Worm (Caenorhabditis elegans): Measurements from ENCODE around the gene nhr-32.

The nhr-32 gene

DNA sequence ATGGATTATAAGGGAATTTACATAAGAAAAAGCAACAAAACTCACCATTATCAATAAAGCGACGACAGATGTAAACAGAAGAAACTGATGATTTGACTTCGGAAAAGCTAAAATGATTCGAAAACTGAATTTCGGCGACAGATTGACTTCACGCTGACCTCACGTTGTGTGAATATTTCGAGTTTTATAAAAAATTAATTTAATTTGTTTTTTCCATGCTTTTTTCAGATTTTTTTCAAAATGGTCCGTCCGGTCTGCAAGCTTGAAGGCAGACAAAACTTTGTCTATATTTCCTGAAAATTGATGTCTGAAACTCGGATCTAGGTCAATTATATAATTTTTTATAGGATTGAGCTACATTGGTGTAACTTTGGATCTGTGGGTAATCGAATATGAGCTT is 9.5 kb upstream of the nhr-32 start, which contains the start of gene K08H2.5:
Gene K08H2.5, minus strand, starts transcription at position 101 of the 400 bp plus-strand sequence.
- TF ChIP-seq mml-1 (tag; optimal IDR thresholded peaks at IDR 0.05) (no peak), snpc-4 (tag; optimal IDR thresholded peaks at IDR 0.05) (no peak), nhr-11 (tag; optimal IDR thresholded peaks at IDR 0.05) (no peak), pqm-1 (tag; optimal IDR thresholded peaks at IDR 0.05) (no peak), lin-15B (tag; optimal IDR thresholded peaks at IDR 0.05) (no peak), ceh-82 (tag; optimal IDR thresholded peaks at IDR 0.05) (no peak), egl-27 (tag; optimal IDR thresholded peaks at IDR 0.05) (no peak)

DNA sequence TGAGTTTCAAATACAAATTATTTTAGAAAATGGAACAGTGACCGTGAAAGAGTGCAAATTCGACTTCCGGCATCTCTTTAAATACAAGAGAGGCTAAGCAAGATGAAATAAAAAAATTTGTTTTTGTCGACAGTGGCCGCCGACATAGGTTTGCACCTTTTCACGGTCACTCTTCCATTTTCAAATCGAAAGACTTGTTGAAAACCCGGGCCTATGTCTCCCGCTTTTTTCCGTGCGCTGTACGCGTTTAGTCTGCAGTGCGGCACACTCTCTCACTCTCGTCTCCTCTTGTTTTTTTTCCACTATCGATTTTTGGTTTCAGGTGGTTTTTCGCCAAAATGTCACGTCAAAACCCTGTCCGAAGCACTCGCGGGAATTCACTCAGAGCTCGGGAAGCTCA is 6.7 kb upstream of the nhr-32 start, which contains the start of gene hpl-1:
Gene hpl-1, plus strand, starts transcription at position 301 of the 400 bp plus-strand sequence.
- TF ChIP-seq ceh-28 (tag; optimal IDR thresholded peaks at IDR 0.05), result peak; percentile 38
- TF ChIP-seq ztf-11 (tag; optimal IDR thresholded peaks at IDR 0.05), result no peak

DNA sequence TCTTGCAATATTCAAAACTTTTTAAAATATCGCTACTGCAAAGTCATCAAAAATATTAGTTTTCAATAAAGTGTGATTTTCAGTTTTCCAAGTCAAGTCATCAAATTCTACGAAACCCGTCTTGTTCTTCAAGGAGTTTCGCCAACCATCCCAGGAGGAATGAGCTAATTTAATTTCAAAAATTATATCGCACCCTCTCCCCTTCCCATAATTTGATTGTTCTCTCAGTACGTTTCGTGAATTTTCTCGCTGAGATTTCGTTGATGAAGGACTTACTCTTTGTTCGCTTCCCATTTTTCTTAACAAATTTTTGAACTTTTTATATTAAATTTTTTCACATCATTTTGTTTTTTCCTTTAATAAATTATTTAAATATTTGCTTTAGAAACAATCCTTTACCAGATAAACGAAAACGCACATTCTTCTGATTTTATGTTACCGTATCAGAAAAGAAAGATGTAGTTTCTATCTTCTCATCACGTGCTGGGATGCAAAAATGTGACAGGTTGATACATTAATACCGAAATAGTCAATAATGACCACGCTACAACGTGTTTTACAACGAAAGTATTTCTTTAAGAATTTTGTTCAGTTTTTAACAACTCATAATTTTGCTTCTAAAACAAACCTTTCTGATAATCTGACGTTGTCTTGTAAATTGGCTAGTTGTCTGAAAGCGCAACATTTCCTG is 5.0 kb upstream of the nhr-32 start:
- TF ChIP-seq ceh-16 (tag; optimal IDR thresholded peaks at IDR 0.05), result no peak
- peak; percentile 2 for TF ChIP-seq pha-4 (tag; optimal IDR thresholded peaks at IDR 0.05)
- TF ChIP-seq nhr-12 (tag; optimal IDR thresholded peaks at IDR 0.05), result no peak
- no peak for TF ChIP-seq snpc-4 (tag; optimal IDR thresholded peaks at IDR 0.05)
- no peak for TF ChIP-seq ama-1 (optimal IDR thresholded peaks at IDR 0.05)
- peak; percentile 12 for TF ChIP-seq nhr-23 (tag; optimal IDR thresholded peaks at IDR 0.05)
- no peak for TF ChIP-seq ZK546.5 (tag; optimal IDR thresholded peaks at IDR 0.05)
- no peak for TF ChIP-seq ztf-11 (tag; optimal IDR thresholded peaks at IDR 0.05)
- no peak for TF ChIP-seq jun-1 (tag; optimal IDR thresholded peaks at IDR 0.05)
- no peak for TF ChIP-seq lin-15B (tag; optimal IDR thresholded peaks at IDR 0.05)
- TF ChIP-seq pqm-1 (tag; optimal IDR thresholded peaks at IDR 0.05), result peak; percentile 28
- no peak for TF ChIP-seq skn-1 (tag; optimal IDR thresholded peaks at IDR 0.05)
- TF ChIP-seq elt-2 (tag; optimal IDR thresholded peaks at IDR 0.05), result peak; percentile 2

DNA sequence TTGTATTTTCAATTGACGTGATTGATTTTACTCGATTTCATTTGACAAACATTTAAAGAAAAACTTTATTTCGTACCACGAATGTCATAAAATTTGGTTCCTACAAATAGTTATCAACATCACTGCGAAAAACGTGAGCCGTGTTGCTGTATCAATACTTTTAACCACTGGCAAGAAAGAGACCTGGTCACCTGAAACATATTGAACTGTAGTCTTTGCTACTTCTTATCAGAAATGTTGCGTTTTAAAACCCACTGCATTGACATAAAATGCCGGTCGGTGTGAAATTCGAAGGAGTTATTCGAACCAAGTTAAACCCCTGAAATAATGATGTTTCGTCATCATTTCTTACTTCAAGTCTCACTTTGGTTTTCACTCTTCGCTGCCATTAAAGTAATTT is 4.2 kb upstream of the nhr-32 start:
- TF ChIP-seq elt-2 (tag; optimal IDR thresholded peaks at IDR 0.05) (peak; percentile 69), nhr-25 (tag; optimal IDR thresholded peaks at IDR 0.05) (no peak), pqm-1 (tag; optimal IDR thresholded peaks at IDR 0.05) (peak; percentile 41)

DNA sequence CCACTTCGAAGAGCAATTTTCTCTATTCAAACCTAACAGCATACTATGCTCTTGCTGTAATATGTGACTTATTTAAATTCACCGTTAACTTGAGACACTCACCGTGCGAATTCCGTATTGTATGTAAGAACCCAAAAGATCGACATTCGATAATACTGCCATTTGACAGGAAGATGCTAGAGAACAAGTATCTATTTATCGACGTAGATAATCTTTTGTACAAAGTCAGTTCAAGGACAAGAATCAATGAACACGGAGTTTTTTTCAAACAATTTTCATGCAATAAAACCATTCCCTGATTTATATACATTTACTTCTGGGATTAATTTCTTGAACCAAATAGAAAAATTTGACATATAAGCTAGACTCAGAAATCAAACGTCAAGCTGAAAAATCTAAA is 3.5 kb upstream of the nhr-32 start, which contains the start of gene K08H2.7:
Gene K08H2.7, minus strand, starts transcription at position 173 of the 400 bp plus-strand sequence.
- TF ChIP-seq aly-2 (tag; optimal IDR thresholded peaks at IDR 0.05), result no peak
- no peak for TF ChIP-seq nfya-1 (tag; optimal IDR thresholded peaks at IDR 0.05; ENCODE audit: insufficient read depth)
- TF ChIP-seq daf-12 (tag; optimal IDR thresholded peaks at IDR 0.05), result no peak
- TF ChIP-seq nhr-43 (tag; optimal IDR thresholded peaks at IDR 0.05; ENCODE audit: poor library complexity, severe bottlenecking), result no peak
- peak; percentile 70 for TF ChIP-seq nhr-25 (tag; optimal IDR thresholded peaks at IDR 0.05)
- TF ChIP-seq nhr-23 (tag; optimal IDR thresholded peaks at IDR 0.05), result peak; percentile 20
- TF ChIP-seq fkh-2 (tag; optimal IDR thresholded peaks at IDR 0.05), result no peak
- TF ChIP-seq elt-1 (tag; optimal IDR thresholded peaks at IDR 0.05), result peak; percentile 97

DNA sequence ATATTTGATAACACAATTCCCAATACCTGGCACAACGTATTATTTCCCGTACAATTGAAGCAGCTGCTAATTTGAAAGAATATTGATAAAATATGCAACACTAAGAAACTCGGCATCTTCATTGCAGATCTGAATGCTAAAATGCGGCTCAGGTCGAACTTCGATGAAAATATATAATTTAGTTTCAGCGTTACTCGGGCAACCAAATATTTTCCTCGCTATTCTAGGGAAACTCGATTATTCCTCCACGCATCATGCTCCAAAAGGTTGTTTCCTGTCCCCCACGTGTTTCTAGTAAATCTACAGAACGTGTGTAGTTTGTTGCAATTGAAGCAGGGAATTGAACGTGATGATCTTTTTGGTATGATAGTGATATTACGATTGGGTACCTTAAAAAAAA is 2.7 kb upstream of the nhr-32 start:
- no peak for TF ChIP-seq fkh-10 (GFP tag; optimal IDR thresholded peaks at IDR 0.05)
- no peak for TF ChIP-seq eor-1 (tag; optimal IDR thresholded peaks at IDR 0.05)
- no peak for TF ChIP-seq ztf-4 (tag; optimal IDR thresholded peaks at IDR 0.05)
- no peak for TF ChIP-seq egl-27 (tag; optimal IDR thresholded peaks at IDR 0.05)
- TF ChIP-seq pqm-1 (tag; optimal IDR thresholded peaks at IDR 0.05), result no peak
- no peak for TF ChIP-seq ceh-9 (tag; optimal IDR thresholded peaks at IDR 0.05)
- TF ChIP-seq sea-2 (GFP tag; optimal IDR thresholded peaks at IDR 0.05), result no peak
- TF ChIP-seq nhr-77 (tag; optimal IDR thresholded peaks at IDR 0.05), result no peak
- no peak for TF ChIP-seq elt-1 (tag; optimal IDR thresholded peaks at IDR 0.05)
- no peak for TF ChIP-seq mml-1 (tag; optimal IDR thresholded peaks at IDR 0.05)
- TF ChIP-seq daf-12 (tag; optimal IDR thresholded peaks at IDR 0.05), result no peak
- no peak for TF ChIP-seq nhr-67 (tag; optimal IDR thresholded peaks at IDR 0.05)
- TF ChIP-seq nhr-11 (tag; optimal IDR thresholded peaks at IDR 0.05), result no peak
- TF ChIP-seq nhr-76 (tag; optimal IDR thresholded peaks at IDR 0.05), result no peak
- no peak for TF ChIP-seq ama-1 (optimal IDR thresholded peaks at IDR 0.05)
- TF ChIP-seq R02D3.7 (tag; optimal IDR thresholded peaks at IDR 0.05), result no peak
